Worm (Caenorhabditis elegans) whole organism, L3 larva: ENCODE measurements around the gene F17C11.12.

Experiments
- fos-1 ChIP-seq: fragments of 150-350 bp; optimal IDR thresholded peaks from 2 replicates; lab custom pipeline; 2014; ENCODE audit warnings: missing biosample characterization, missing genetic modification characterization
- snpc-4 ChIP-seq: fragments of 150-350 bp; optimal IDR thresholded peaks from 2 replicates; lab custom pipeline; 2014; ENCODE audit warnings: missing biosample characterization, missing genetic modification characterization
- unc-39 ChIP-seq: sonication (generic microtip); optimal IDR thresholded peaks from 4 replicates; lab custom pipeline; 2017; ENCODE audit warnings: missing biosample characterization, missing genetic modification characterization
- zag-1 ChIP-seq: fragments of 150-350 bp; optimal IDR thresholded peaks from 2 replicates; lab custom pipeline; 2014; ENCODE audit warnings: missing biosample characterization, missing genetic modification characterization

DNA sequence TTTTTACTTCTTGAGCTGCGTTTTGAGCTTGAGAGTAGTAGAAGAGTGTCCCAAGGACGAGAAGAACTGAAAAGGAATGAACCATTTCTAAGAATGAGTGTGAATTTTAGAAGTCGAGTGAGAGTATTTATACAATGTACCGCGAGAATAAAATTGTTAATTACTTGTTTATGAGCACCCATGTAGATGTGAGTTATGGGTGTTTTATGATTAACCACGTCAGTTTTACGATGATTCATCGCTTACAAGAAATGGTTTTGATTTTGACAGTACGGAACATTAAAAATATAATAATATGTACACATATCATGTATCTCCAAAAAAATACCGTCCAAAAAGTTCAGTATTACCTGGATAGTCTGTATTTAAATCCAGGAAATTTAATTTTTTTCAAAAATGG is 17.6 kb upstream of the F17C11.12 start, which contains the start of gene clec-221:
- TF ChIP-seq fos-1 (tag; lab: Kevin White, UChicago) (no peak), unc-39 (tag; lab: Kevin White, UChicago) (no peak), zag-1 (no peak), snpc-4 (tag; lab: Kevin White, UChicago) (no peak)
